Worm (Caenorhabditis elegans): ENCODE results near the gene K03B8.8.

The K03B8.8 gene

ce11 chrV:11412125-11412524 lies 1.3 kb upstream of the K03B8.8 start (continued):
- 0 out of 2 replicates have a peak, but pooled peaks have one; percentile 54 for TF ChIP-seq dmd-9 (GFP tag; IDR thresholded peaks at IDR 0.05)
- TF ChIP-seq dmd-8 (GFP tag; IDR thresholded peaks at IDR 0.05), result 0 out of 2 replicates have a peak, but pooled peaks have one; percentile 57
- TF ChIP-seq arid-1 (GFP tag; conservative IDR thresholded peaks at IDR 0.05), result peak; percentile 58; the same call in 1 of the 2 replicates
- TF ChIP-seq dmd-6 (GFP tag; IDR thresholded peaks at IDR 0.05), result peak; percentile 82
- peak; percentile 53; the same call in 1 of the 2 replicates for TF ChIP-seq php-3 (GFP tag; IDR thresholded peaks at IDR 0.05)
- TF ChIP-seq lin-15B (tag; optimal IDR thresholded peaks at IDR 0.05), result no peak

- TF ChIP-seq lin-15B (tag; optimal IDR thresholded peaks at IDR 0.05) (no peak), aha-1 (tag) (peak; percentile 70), unc-62 (GFP tag; optimal IDR thresholded peaks at IDR 0.05 in 1 of 2) (peak in 1 of 2 experiments; percentile 64), unc-62 (tag; optimal IDR thresholded peaks at IDR 0.05) (no peak)
Observed at ce11 chrV:11407251-11407650, 3.6 kb downstream of the K03B8.8 start, which contains the start of gene K03B8.6. Gene K03B8.6, plus strand, starts transcription at chrV:11407584.

- no peak for TF ChIP-seq nhr-41 (GFP tag; IDR thresholded peaks at IDR 0.05)
- TF ChIP-seq nhr-48 (tag; optimal IDR thresholded peaks at IDR 0.05), result no peak
- no peak for TF ChIP-seq zfp-2 (tag; optimal IDR thresholded peaks at IDR 0.05)
- no peak for TF ChIP-seq ZK337.2 (GFP tag; IDR thresholded peaks at IDR 0.05)
- no peak for TF ChIP-seq saeg-2 (GFP tag; IDR thresholded peaks at IDR 0.05)
- TF ChIP-seq D1046.2 (GFP tag; IDR thresholded peaks at IDR 0.05), result no peak
- TF ChIP-seq fos-1 (tag; optimal IDR thresholded peaks at IDR 0.05), result no peak
- TF ChIP-seq mdt-29 (GFP tag; IDR thresholded peaks at IDR 0.05), result no peak
- TF ChIP-seq nhr-77 (tag; optimal IDR thresholded peaks at IDR 0.05), result no peak
- no peak for TF ChIP-seq F44E2.7 (GFP tag; IDR thresholded peaks at IDR 0.05)
- 0 out of 2 replicates have a peak, but pooled peaks have one; percentile 38 for TF ChIP-seq php-3 (GFP tag; IDR thresholded peaks at IDR 0.05)
- no peak for TF ChIP-seq dmd-9 (GFP tag; IDR thresholded peaks at IDR 0.05)
- TF ChIP-seq nhr-111 (GFP tag; optimal IDR thresholded peaks at IDR 0.05), result no peak
- peak; percentile 53 for TF ChIP-seq dve-1 (tag; optimal IDR thresholded peaks at IDR 0.05; ENCODE audit: insufficient read depth)
- TF ChIP-seq F37D6.2 (tag; optimal IDR thresholded peaks at IDR 0.05), result no peak
- no peak for TF ChIP-seq nhr-6 (tag; optimal IDR thresholded peaks at IDR 0.05)
- TF ChIP-seq pha-4 (GFP tag; IDR thresholded peaks at IDR 0.05), result no peak
- no peak for TF ChIP-seq pha-4 (tag; optimal IDR thresholded peaks at IDR 0.05)
- no peak for TF ChIP-seq daf-12 (tag; optimal IDR thresholded peaks at IDR 0.05)
- peak; percentile 64 for TF ChIP-seq pqm-1 (tag; optimal IDR thresholded peaks at IDR 0.05)
- peak; percentile 32 for TF ChIP-seq nhr-28 (tag; optimal IDR thresholded peaks at IDR 0.05)
- no peak for TF ChIP-seq Y5F2A.4 (GFP tag; optimal IDR thresholded peaks at IDR 0.05)
- peak; percentile 55 for TF ChIP-seq hlh-11 (tag; optimal IDR thresholded peaks at IDR 0.05)
- TF ChIP-seq aly-2 (tag; optimal IDR thresholded peaks at IDR 0.05), result no peak
- TF ChIP-seq daf-16 (GFP tag; optimal IDR thresholded peaks at IDR 0.05), result no peak
- peak; percentile 76 for TF ChIP-seq daf-16 (tag; optimal IDR thresholded peaks at IDR 0.05)
- peak; percentile 44 for TF ChIP-seq aha-1 (tag)
- no peak for TF ChIP-seq unc-62 (GFP tag; optimal IDR thresholded peaks at IDR 0.05 in 1 of 2)
- TF ChIP-seq unc-62 (tag; optimal IDR thresholded peaks at IDR 0.05), result no peak
- TF ChIP-seq ztf-11 (tag; optimal IDR thresholded peaks at IDR 0.05), result no peak
- no peak for TF ChIP-seq lir-3 (tag; optimal IDR thresholded peaks at IDR 0.05)
- no peak for TF ChIP-seq mxl-3 (GFP tag; optimal IDR thresholded peaks at IDR 0.05)
Observed at ce11 chrV:11403702-11404101, 7.1 kb downstream of the K03B8.8 start.

- TF ChIP-seq skn-1 (tag; optimal IDR thresholded peaks at IDR 0.05), result no peak
- peak; percentile 21 for TF ChIP-seq mxl-3 (GFP tag; optimal IDR thresholded peaks at IDR 0.05)
- no peak for TF ChIP-seq ztf-11 (tag; optimal IDR thresholded peaks at IDR 0.05)
- no peak for TF ChIP-seq daf-16 (GFP tag; optimal IDR thresholded peaks at IDR 0.05)
- TF ChIP-seq daf-16 (tag; optimal IDR thresholded peaks at IDR 0.05), result peak; percentile 50
- peak; percentile 34 for TF ChIP-seq pqm-1 (tag; optimal IDR thresholded peaks at IDR 0.05)
- TF ChIP-seq unc-130 (GFP tag; optimal IDR thresholded peaks at IDR 0.05), result no peak
- no peak for TF ChIP-seq nhr-10 (tag; optimal IDR thresholded peaks at IDR 0.05)
- TF ChIP-seq hif-1 (tag; optimal IDR thresholded peaks at IDR 0.05), result no peak
- no peak for TF ChIP-seq snpc-4 (tag; optimal IDR thresholded peaks at IDR 0.05)
- no peak for TF ChIP-seq daf-19 (GFP tag; conservative IDR thresholded peaks at IDR 0.05)
- no peak for TF ChIP-seq nhr-28 (tag; optimal IDR thresholded peaks at IDR 0.05)
- no peak for TF ChIP-seq T26A8.4 (GFP tag; IDR thresholded peaks at IDR 0.05)
- TF ChIP-seq set-16 (GFP tag; IDR thresholded peaks at IDR 0.05), result no peak
- TF ChIP-seq lin-15B (tag; optimal IDR thresholded peaks at IDR 0.05), result no peak
- TF ChIP-seq mdt-29 (GFP tag; IDR thresholded peaks at IDR 0.05), result no peak
Observed at ce11 chrV:11403059-11403458, 7.7 kb downstream of the K03B8.8 start.

Measured in whole organism, L4 larva.